Worm (Caenorhabditis elegans): ENCODE results near the gene unc-69.
A peak's percentile ranks its signal among the peaks of the same experiment; 100 is the strongest.

- TF ChIP-seq F49E8.2 (tag; optimal IDR thresholded peaks at IDR 0.05; ENCODE audit: borderline replicate concordance) = no peak
- TF ChIP-seq nhr-48 (tag; optimal IDR thresholded peaks at IDR 0.05) = no peak
- no peak for TF ChIP-seq lin-13 (GFP tag; optimal IDR thresholded peaks at IDR 0.05)
- TF ChIP-seq R02D3.7 (tag; optimal IDR thresholded peaks at IDR 0.05) = no peak
- no peak for TF ChIP-seq unc-130 (GFP tag; optimal IDR thresholded peaks at IDR 0.05)
- no peak for TF ChIP-seq nhr-76 (tag; optimal IDR thresholded peaks at IDR 0.05)
- TF ChIP-seq fos-1 (tag; optimal IDR thresholded peaks at IDR 0.05) = no peak
- TF ChIP-seq hlh-30 (tag; optimal IDR thresholded peaks at IDR 0.05; ENCODE audit: insufficient read depth) = peak; percentile 38
- no peak for TF ChIP-seq T20F7.1 (GFP tag; optimal IDR thresholded peaks at IDR 0.05)
- TF ChIP-seq nhr-41 (GFP tag; IDR thresholded peaks at IDR 0.05) = no peak
These were observed 48.7 kb downstream of the unc-69 start for ce11 chrIII:10367355-10367909.
